Fruit fly (Drosophila melanogaster): Measurements from ENCODE around the gene btsz.

btsz gene

DNA sequence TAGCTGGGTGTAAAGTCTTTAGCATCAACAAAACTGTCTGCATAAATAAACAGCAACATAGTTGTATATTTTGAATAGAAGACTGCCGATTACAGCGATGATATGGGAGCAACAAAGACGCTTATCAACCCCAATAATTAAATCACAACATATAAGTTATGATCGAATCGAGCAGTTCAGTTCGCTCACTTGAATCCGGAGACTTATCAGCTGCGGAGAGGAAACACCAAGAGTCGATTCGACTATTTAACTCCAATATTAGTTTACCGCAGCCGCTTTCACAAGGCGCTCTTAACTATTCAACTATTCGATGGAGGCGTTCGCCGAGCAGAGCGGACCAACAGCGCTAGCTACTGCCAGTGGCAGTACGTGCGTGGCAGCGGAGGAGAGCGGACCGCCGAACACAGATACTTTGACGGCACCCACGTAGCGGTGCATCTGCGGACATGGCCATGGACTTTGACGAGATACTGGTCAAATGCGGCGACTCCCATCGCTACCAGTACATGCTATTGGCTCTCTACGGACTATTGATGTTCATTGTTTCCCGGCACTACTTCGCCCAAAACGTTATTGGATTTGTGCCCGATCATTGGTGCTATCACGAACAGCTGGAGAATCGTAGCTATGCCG is 76.5 kb downstream of the btsz start, which contains the start of gene CG14856 (continued):
- peak; percentile 9 for TF ChIP-seq CG3281 (GFP tag; optimal IDR thresholded peaks at IDR 0.05)
- no peak for TF ChIP-seq CG18599 (GFP tag; optimal IDR thresholded peaks at IDR 0.05)
- TF ChIP-seq Pdp1 (GFP tag; optimal IDR thresholded peaks at IDR 0.05) = peak in 1 of 2 experiments; percentile 50
- peak; percentile 21; the same call in 1 of the 2 replicates for TF ChIP-seq ranshi (GFP tag; IDR thresholded peaks at IDR 0.05)
- TF ChIP-seq Nf-YA (GFP tag; IDR thresholded peaks at IDR 0.05) = no peak
- TF ChIP-seq CG13296 (GFP tag; optimal IDR thresholded peaks at IDR 0.05) = peak; percentile 1
- TF ChIP-seq stwl (tag; optimal IDR thresholded peaks at IDR 0.05) = no peak
- no peak for TF ChIP-seq lilli (GFP tag; optimal IDR thresholded peaks at IDR 0.05)
- TF ChIP-seq CG7271 (tag; optimal IDR thresholded peaks at IDR 0.05) = no peak
- no peak for TF ChIP-seq CG6254 (GFP tag; optimal IDR thresholded peaks at IDR 0.05)
- no peak for TF ChIP-seq CG10979 (tag; optimal IDR thresholded peaks at IDR 0.05)
- TF ChIP-seq CG14965 (GFP tag; optimal IDR thresholded peaks at IDR 0.05; ENCODE audit: borderline replicate concordance) = no peak
- TF ChIP-seq dati (GFP tag; IDR thresholded peaks at IDR 0.05) = no peak
- no peak for TF ChIP-seq Hr51 (GFP tag; optimal IDR thresholded peaks at IDR 0.05)
- peak; percentile 40 for TF ChIP-seq sd (tag; optimal IDR thresholded peaks at IDR 0.05)
- no peak for TF ChIP-seq CG16813 (GFP tag; IDR thresholded peaks at IDR 0.05; ENCODE audit: partially characterized antibody)
- no peak for TF ChIP-seq yki (optimal IDR thresholded peaks at IDR 0.05)
- no peak for TF ChIP-seq chn (GFP tag; optimal IDR thresholded peaks at IDR 0.05)
- no peak for TF ChIP-seq CG8290 (GFP tag; optimal IDR thresholded peaks at IDR 0.05)
- peak in 1 of 2 experiments; percentile 52 for TF ChIP-seq CG8290 (tag; optimal IDR thresholded peaks at IDR 0.05)
- no peak for TF ChIP-seq HmgD (GFP tag; optimal IDR thresholded peaks at IDR 0.05)
- TF ChIP-seq CG18011 (GFP tag; optimal IDR thresholded peaks at IDR 0.05) = no peak
- no peak for TF ChIP-seq mam (GFP tag; optimal IDR thresholded peaks at IDR 0.05)
- TF ChIP-seq slp2 (GFP tag; optimal IDR thresholded peaks at IDR 0.05) = no peak
- TF ChIP-seq Poxn (GFP tag; IDR thresholded peaks at IDR 0.05) = no peak
- TF ChIP-seq zen (tag; optimal IDR thresholded peaks at IDR 0.05) = no peak
- TF ChIP-seq kay (GFP tag; optimal IDR thresholded peaks at IDR 0.05) = no peak
- TF ChIP-seq vnd (GFP tag; IDR thresholded peaks at IDR 0.05; ENCODE audit: partially characterized antibody) = no peak
- TF ChIP-seq CG15479 (GFP tag; optimal IDR thresholded peaks at IDR 0.05) = no peak
- no peak for TF ChIP-seq Sry-β (GFP tag; optimal IDR thresholded peaks at IDR 0.05)
- no peak for TF ChIP-seq kah (GFP tag; optimal IDR thresholded peaks at IDR 0.05)
- no peak for TF ChIP-seq CG18764 (GFP tag; optimal IDR thresholded peaks at IDR 0.05)
- TF ChIP-seq CG2116 (GFP tag; optimal IDR thresholded peaks at IDR 0.05) = no peak
- TF ChIP-seq CG15073 (GFP tag; optimal IDR thresholded peaks at IDR 0.05) = no peak
- 0 out of 2 replicates have a peak, but pooled peaks have one; percentile 6 for TF ChIP-seq Drgx (GFP tag; IDR thresholded peaks at IDR 0.05)
- TF ChIP-seq MTF-1 (GFP tag; optimal IDR thresholded peaks at IDR 0.05; ENCODE audit: borderline replicate concordance) = no peak
- no peak for TF ChIP-seq klu (GFP tag; IDR thresholded peaks at IDR 0.05)
- no peak for TF ChIP-seq Aef1 (GFP tag; IDR thresholded peaks at IDR 0.05)
- TF ChIP-seq CG12391 (tag; optimal IDR thresholded peaks at IDR 0.05) = no peak
- TF ChIP-seq CG11398 (GFP tag; optimal IDR thresholded peaks at IDR 0.05) = no peak
- TF ChIP-seq CG15601 (tag; optimal IDR thresholded peaks at IDR 0.05) = no peak
- peak; percentile 29; the same call in 1 of the 2 replicates for TF ChIP-seq rib (GFP tag; IDR thresholded peaks at IDR 0.05)
- 0 out of 2 replicates have a peak, but pooled peaks have one; percentile 31 for TF ChIP-seq sna (GFP tag; IDR thresholded peaks at IDR 0.05; ENCODE audit: partially characterized antibody)
- no peak for TF ChIP-seq HLHmδ (GFP tag; optimal IDR thresholded peaks at IDR 0.05)
- TF ChIP-seq Fer1 (GFP tag; optimal IDR thresholded peaks at IDR 0.05) = no peak
- TF ChIP-seq Adf1 (GFP tag; IDR thresholded peaks at IDR 0.05) = no peak; the same call in 1 of the 2 replicates
- TF ChIP-seq MESR4 (GFP tag; optimal IDR thresholded peaks at IDR 0.05) = no peak
- TF ChIP-seq CG9817 (tag; optimal IDR thresholded peaks at IDR 0.05) = no peak
- no peak for TF ChIP-seq BtbVII (GFP tag; optimal IDR thresholded peaks at IDR 0.05)
- TF ChIP-seq slbo (GFP tag; IDR thresholded peaks at IDR 0.05) = no peak
